Worm (Caenorhabditis elegans) whole organism, midembryonic: ENCODE results near the gene W05E10.1.

ENCODE experiments used
- flt-1 ChIP-seq: fragments of 200-800 bp; sonication (Bioruptor generic); IDR thresholded peaks from 2 replicates; pipeline ENCODE4 v1.3.6; 2022; ENCODE audit warnings: missing genetic modification characterization, missing compliant biosample characterization
- klf-2 ChIP-seq: fragments of 200-800 bp; sonication (Bioruptor generic); conservative IDR thresholded peaks from 2 replicates; pipeline ENCODE4 v1.3.6; 2022; ENCODE audit warnings: missing genetic modification reagents, missing genetic modification characterization, missing compliant biosample characterization
- med-1 ChIP-seq: sonication (generic microtip); optimal IDR thresholded peaks from 2 replicates; lab custom pipeline; 2017; ENCODE audit warnings: missing genetic modification characterization, mild to moderate bottlenecking, missing compliant biosample characterization, antibody characterized with exemption, missing genetic modification reagents; ENCODE audit not compliant: insufficient read depth
- ztf-29 ChIP-seq: fragments of 200-800 bp; sonication (Bioruptor generic); IDR thresholded peaks from 2 replicates; pipeline ENCODE4 v1.3.6; 2022; ENCODE audit warnings: missing genetic modification reagents, missing genetic modification characterization, missing compliant biosample characterization

- TF ChIP-seq med-1 (GFP tag; lab: Kevin White, UChicago) (no peak), klf-2 (GFP tag; lab: Robert Waterston, UW) (no peak), ztf-29 (GFP tag; lab: Robert Waterston, UW) (no peak), flt-1 (no peak)
These were observed 31.4 kb upstream of the W05E10.1 start for ce11 chrV:11722858-11723257.
